Worm (Caenorhabditis elegans) whole organism, L2 larva: ENCODE results near the gene K02A6.4.

Experiments
- C34F6.9 ChIP-seq: fragments of 150-350 bp; optimal IDR thresholded peaks from 2 replicates; lab custom pipeline; 2014; ENCODE audit warnings: missing biosample characterization, missing genetic modification characterization
- F13H6.1 ChIP-seq: sonication (generic microtip); optimal IDR thresholded peaks from 2 replicates; lab custom pipeline; 2016; ENCODE audit warnings: missing genetic modification characterization, missing compliant biosample characterization
- R02D3.7 ChIP-seq: fragments of 150-350 bp; optimal IDR thresholded peaks from 2 replicates; lab custom pipeline; 2014; ENCODE audit warnings: missing biosample characterization, missing genetic modification characterization
- Y55F3AM.14 ChIP-seq: fragments of 200-800 bp; sonication (Bioruptor generic); optimal IDR thresholded peaks from 2 replicates; lab custom pipeline; 2018; ENCODE audit warnings: mild to moderate bottlenecking, missing genetic modification characterization, missing compliant biosample characterization
- ZK546.5 ChIP-seq: sonication (generic microtip); optimal IDR thresholded peaks from 2 replicates; lab custom pipeline; 2017; ENCODE audit warnings: missing biosample characterization, missing genetic modification characterization
- alr-1 ChIP-seq: fragments of 150-350 bp; optimal IDR thresholded peaks from 2 replicates; lab custom pipeline; 2014; ENCODE audit warnings: missing biosample characterization, missing genetic modification characterization
- aly-2 ChIP-seq: fragments of 150-350 bp; optimal IDR thresholded peaks from 2 replicates; lab custom pipeline; 2014; ENCODE audit warnings: missing biosample characterization, missing genetic modification characterization
- ama-1 ChIP-seq: fragments of 150-350 bp; optimal IDR thresholded peaks from 2 replicates; lab custom pipeline; 2018; ENCODE audit warnings: inconsistent platforms
- blmp-1 ChIP-seq: sonication (generic microtip); optimal IDR thresholded peaks from 2 replicates; lab custom pipeline; 2017; ENCODE audit warnings: missing genetic modification characterization, mild to moderate bottlenecking, missing compliant biosample characterization, antibody characterized with exemption, moderate library complexity; ENCODE audit not compliant: insufficient read depth
- ceh-82 ChIP-seq: fragments of 150-350 bp; optimal IDR thresholded peaks from 2 replicates; lab custom pipeline; 2014; ENCODE audit warnings: missing biosample characterization, missing genetic modification characterization
- crh-2 ChIP-seq: sonication (generic microtip); optimal IDR thresholded peaks from 2 replicates; lab custom pipeline; 2017; ENCODE audit warnings: missing biosample characterization, missing genetic modification characterization
- elt-1 ChIP-seq: fragments of 150-350 bp; optimal IDR thresholded peaks from 2 replicates; lab custom pipeline; 2014; ENCODE audit warnings: missing biosample characterization, missing genetic modification characterization
- elt-3 ChIP-seq: sonication (generic microtip); optimal IDR thresholded peaks from 2 replicates; lab custom pipeline; 2017; ENCODE audit warnings: missing biosample characterization, missing genetic modification characterization
- fos-1 ChIP-seq: fragments of 150-350 bp; optimal IDR thresholded peaks from 2 replicates; lab custom pipeline; 2014; ENCODE audit warnings: missing biosample characterization, missing genetic modification characterization
- gmeb-1 ChIP-seq: fragments of 150-350 bp; optimal IDR thresholded peaks from 2 replicates; lab custom pipeline; 2014; ENCODE audit warnings: missing biosample characterization, missing genetic modification characterization
- lin-11 ChIP-seq: fragments of 150-350 bp; sonication (generic microtip); optimal IDR thresholded peaks from 2 replicates; lab custom pipeline; 2014; ENCODE audit warnings: missing biosample characterization, missing genetic modification characterization, inconsistent platforms, mixed read lengths
- lin-13 ChIP-seq: fragments of 150-350 bp; optimal IDR thresholded peaks from 2 replicates; lab custom pipeline; 2014; ENCODE audit warnings: missing biosample characterization, missing genetic modification reagents, missing genetic modification characterization
- lin-39 ChIP-seq: fragments of 150-350 bp; optimal IDR thresholded peaks from 2 replicates; lab custom pipeline; 2014; ENCODE audit warnings: missing biosample characterization, missing genetic modification reagents, missing genetic modification characterization
- lsy-2 ChIP-seq, 2 experiments: fragments of 150-350 bp in 1 of 2; sonication (generic microtip) in 1 of 2; optimal IDR thresholded peaks; 2 replicates each; lab custom pipeline; 2014 to 2017; ENCODE audit warnings: missing biosample characterization in 2 of 2, missing genetic modification characterization in 2 of 2
- mab-5 ChIP-seq: fragments of 150-350 bp; optimal IDR thresholded peaks from 2 replicates; lab custom pipeline; 2014; ENCODE audit warnings: missing biosample characterization, missing genetic modification characterization
- mbf-1 ChIP-seq: sonication (generic microtip); optimal IDR thresholded peaks from 2 replicates; lab custom pipeline; 2017; ENCODE audit warnings: missing biosample characterization, missing genetic modification characterization
- mdl-1 ChIP-seq, 2 experiments: fragments of 150-350 bp in 1 of 2; sonication (generic microtip) in 1 of 2; optimal IDR thresholded peaks; 2 replicates each; lab custom pipeline; 2017; ENCODE audit warnings: missing biosample characterization in 2 of 2, missing genetic modification characterization in 2 of 2
- nhr-10 ChIP-seq: sonication (generic microtip); optimal IDR thresholded peaks from 2 replicates; lab custom pipeline; 2017; ENCODE audit warnings: missing biosample characterization, missing genetic modification characterization
- nhr-12 ChIP-seq: fragments of 150-350 bp; optimal IDR thresholded peaks from 2 replicates; lab custom pipeline; 2014; ENCODE audit warnings: missing biosample characterization, missing genetic modification characterization
- nhr-129 ChIP-seq: fragments of 150-350 bp; optimal IDR thresholded peaks from 2 replicates; lab custom pipeline; 2014; ENCODE audit warnings: missing biosample characterization, missing genetic modification characterization
- nhr-21 ChIP-seq: fragments of 150-350 bp; optimal IDR thresholded peaks from 2 replicates; lab custom pipeline; 2014; ENCODE audit warnings: missing biosample characterization, missing genetic modification characterization
- nhr-25 ChIP-seq: fragments of 150-350 bp; sonication (generic microtip); optimal IDR thresholded peaks from 3 replicates; lab custom pipeline; 2014; ENCODE audit warnings: missing biosample characterization, missing genetic modification characterization
- nhr-6 ChIP-seq: fragments of 150-350 bp; optimal IDR thresholded peaks from 2 replicates; lab custom pipeline; 2014; ENCODE audit warnings: missing biosample characterization, missing genetic modification characterization
- nhr-77 ChIP-seq: fragments of 150-350 bp; optimal IDR thresholded peaks from 2 replicates; lab custom pipeline; 2014; ENCODE audit warnings: missing biosample characterization, missing genetic modification characterization
- peb-1 ChIP-seq: fragments of 150-350 bp; optimal IDR thresholded peaks from 2 replicates; lab custom pipeline; 2014; ENCODE audit warnings: missing biosample characterization, missing genetic modification characterization
- sem-4 ChIP-seq: fragments of 150-350 bp; optimal IDR thresholded peaks from 2 replicates; lab custom pipeline; 2014; ENCODE audit warnings: missing biosample characterization, missing genetic modification reagents, missing genetic modification characterization
- skn-1 ChIP-seq: sonication (generic microtip); optimal IDR thresholded peaks from 2 replicates; lab custom pipeline; 2017; ENCODE audit warnings: missing biosample characterization, missing genetic modification characterization
- sma-3 ChIP-seq: sonication (generic microtip); optimal IDR thresholded peaks from 2 replicates; lab custom pipeline; 2016; ENCODE audit warnings: missing genetic modification reagents, missing genetic modification characterization, missing compliant biosample characterization
- sma-9 ChIP-seq, 2 experiments: fragments of 150-350 bp in 1 of 2; sonication (generic microtip) in 1 of 2; optimal IDR thresholded peaks; 2 replicates each; lab custom pipeline; 2014 to 2016; ENCODE audit warnings: missing genetic modification characterization in 2 of 2, mild to moderate bottlenecking in 1 of 2, missing biosample characterization in 1 of 2, missing compliant biosample characterization in 1 of 2, missing genetic modification reagents in 1 of 2, moderate library complexity in 1 of 2
- snpc-4 ChIP-seq: fragments of 150-350 bp; optimal IDR thresholded peaks from 2 replicates; lab custom pipeline; 2014; ENCODE audit warnings: missing biosample characterization, missing genetic modification characterization
- unc-55 ChIP-seq: fragments of 150-350 bp; sonication (generic microtip); optimal IDR thresholded peaks from 3 replicates; lab custom pipeline; 2014; ENCODE audit warnings: missing biosample characterization, missing genetic modification reagents, missing genetic modification characterization
- ztf-1 ChIP-seq: fragments of 200-800 bp; sonication (Bioruptor generic); conservative IDR thresholded peaks from 2 replicates; pipeline ENCODE4 v1.3.6; 2022; ENCODE audit warnings: missing genetic modification characterization, missing compliant biosample characterization
- ztf-11 ChIP-seq: sonication (generic microtip); optimal IDR thresholded peaks from 2 replicates; lab custom pipeline; 2017; ENCODE audit warnings: missing biosample characterization, missing genetic modification characterization
- ztf-4 ChIP-seq: fragments of 150-350 bp; optimal IDR thresholded peaks from 2 replicates; lab custom pipeline; 2014; ENCODE audit warnings: missing biosample characterization, missing genetic modification characterization

K02A6.4 gene

ce11 chrX:8247088-8247487 lies 28.5 kb upstream of the K02A6.4 start:
- TF ChIP-seq ceh-82 (tag; lab: Kevin White, UChicago), result no peak
- no peak for TF ChIP-seq ztf-4 (tag; lab: Kevin White, UChicago)
- TF ChIP-seq ZK546.5 (tag; lab: Kevin White, UChicago), result no peak
- no peak for TF ChIP-seq blmp-1 (tag; lab: Kevin White, UChicago)
- TF ChIP-seq mbf-1 (tag; lab: Kevin White, UChicago), result no peak
- TF ChIP-seq gmeb-1, result no peak
- no peak for TF ChIP-seq peb-1 (tag; lab: Kevin White, UChicago)
- no peak for TF ChIP-seq nhr-25 (tag; lab: Kevin White, UChicago)
- TF ChIP-seq ztf-1 (GFP tag; lab: Robert Waterston, UW), result no peak
- TF ChIP-seq lin-39 (tag; lab: Kevin White, UChicago), result no peak
- no peak for TF ChIP-seq lin-11 (tag; lab: Kevin White, UChicago)
- TF ChIP-seq unc-55 (GFP tag; lab: Kevin White, UChicago), result no peak
- TF ChIP-seq mab-5 (tag; lab: Kevin White, UChicago), result no peak
- TF ChIP-seq snpc-4 (tag; lab: Kevin White, UChicago), result no peak
- TF ChIP-seq ztf-11, result no peak
- no peak for TF ChIP-seq skn-1 (tag; lab: Kevin White, UChicago)
- TF ChIP-seq sem-4, result no peak
- TF ChIP-seq, all 48 proteins: peak for 0

- TF ChIP-seq crh-2 (tag; lab: Kevin White, UChicago), result peak; percentile 32
- peak; percentile 69 for TF ChIP-seq fos-1 (tag; lab: Kevin White, UChicago)
- no peak for TF ChIP-seq ztf-4 (tag; lab: Kevin White, UChicago)
- no peak for TF ChIP-seq snpc-4 (tag; lab: Kevin White, UChicago)
Observed at ce11 chrX:8246126-8246525, 27.6 kb upstream of the K02A6.4 start, which contains the start of gene kqt-2. Gene kqt-2, minus strand, starts transcription at chrX:8246369.

ce11 chrX:8243116-8243515 lies 24.6 kb upstream of the K02A6.4 start:
- TF ChIP-seq blmp-1 (tag; lab: Kevin White, UChicago), result no peak
- TF ChIP-seq sma-9 (GFP tag; optimal IDR thresholded peaks at IDR 0.05; lab: Kevin White, UChicago), result peak; percentile 82
- no peak for TF ChIP-seq sma-9 (tag; optimal IDR thresholded peaks at IDR 0.05; lab: Kevin White, UChicago)
- TF ChIP-seq fos-1 (tag; lab: Kevin White, UChicago), result peak; percentile 73
- TF ChIP-seq mdl-1 (tag; optimal IDR thresholded peaks at IDR 0.05; lab: Kevin White, UChicago), result peak in 1 of 2 experiments; percentile 52
- no peak for TF ChIP-seq mab-5 (tag; lab: Kevin White, UChicago)
- TF ChIP-seq gmeb-1, result peak; percentile 54
- TF ChIP-seq C34F6.9 (tag; lab: Kevin White, UChicago), result no peak
- TF ChIP-seq crh-2 (tag; lab: Kevin White, UChicago), result peak; percentile 45
- peak; percentile 22 for TF ChIP-seq sma-3 (GFP tag; lab: Kevin White, UChicago)
- peak; percentile 47 for TF ChIP-seq skn-1 (tag; lab: Kevin White, UChicago)
- TF ChIP-seq snpc-4 (tag; lab: Kevin White, UChicago), result no peak
- no peak for TF ChIP-seq elt-3 (tag; lab: Kevin White, UChicago)
- no peak for TF ChIP-seq nhr-21 (tag; lab: Kevin White, UChicago)
- TF ChIP-seq F13H6.1 (tag; lab: Kevin White, UChicago), result no peak

ce11 chrX:8241906-8242305 lies 23.4 kb upstream of the K02A6.4 start, which contains the start of gene endu-2:
Gene endu-2, plus strand, starts transcription at chrX:8242301.
- no peak for TF ChIP-seq Y55F3AM.14 (GFP tag; lab: Kevin White, UChicago)
- TF ChIP-seq lsy-2 (tag; optimal IDR thresholded peaks at IDR 0.05; lab: Kevin White, UChicago), result no peak
- TF ChIP-seq ama-1 (lab: Kevin White, UChicago), result no peak
- peak; percentile 74 for TF ChIP-seq sma-9 (GFP tag; optimal IDR thresholded peaks at IDR 0.05; lab: Kevin White, UChicago)
- no peak for TF ChIP-seq sma-9 (tag; optimal IDR thresholded peaks at IDR 0.05; lab: Kevin White, UChicago)
- peak in 1 of 2 experiments; percentile 35 for TF ChIP-seq mdl-1 (tag; optimal IDR thresholded peaks at IDR 0.05; lab: Kevin White, UChicago)
- no peak for TF ChIP-seq lin-39 (tag; lab: Kevin White, UChicago)
- TF ChIP-seq nhr-77, result no peak
- TF ChIP-seq nhr-10, result no peak
- no peak for TF ChIP-seq unc-55 (GFP tag; lab: Kevin White, UChicago)
- no peak for TF ChIP-seq lin-13 (GFP tag; lab: Kevin White, UChicago)
- no peak for TF ChIP-seq skn-1 (tag; lab: Kevin White, UChicago)
- no peak for TF ChIP-seq nhr-6
- TF ChIP-seq alr-1 (tag; lab: Kevin White, UChicago), result no peak
- no peak for TF ChIP-seq sem-4
- TF ChIP-seq crh-2 (tag; lab: Kevin White, UChicago), result no peak
- no peak for TF ChIP-seq elt-1 (tag; lab: Kevin White, UChicago)
- TF ChIP-seq nhr-12 (tag; lab: Kevin White, UChicago), result no peak
- no peak for TF ChIP-seq snpc-4 (tag; lab: Kevin White, UChicago)
- no peak for TF ChIP-seq ceh-82 (tag; lab: Kevin White, UChicago)
- TF ChIP-seq R02D3.7 (tag; lab: Kevin White, UChicago), result no peak
- TF ChIP-seq fos-1 (tag; lab: Kevin White, UChicago), result peak; percentile 65
- no peak for TF ChIP-seq mbf-1 (tag; lab: Kevin White, UChicago)
- TF ChIP-seq elt-3 (tag; lab: Kevin White, UChicago), result no peak
- TF ChIP-seq ztf-4 (tag; lab: Kevin White, UChicago), result no peak
- no peak for TF ChIP-seq peb-1 (tag; lab: Kevin White, UChicago)
- TF ChIP-seq aly-2, result no peak
- TF ChIP-seq nhr-21 (tag; lab: Kevin White, UChicago), result no peak
- TF ChIP-seq mab-5 (tag; lab: Kevin White, UChicago), result no peak
- peak; percentile 32 for TF ChIP-seq F13H6.1 (tag; lab: Kevin White, UChicago)
- TF ChIP-seq nhr-129 (tag; lab: Kevin White, UChicago), result no peak
